Fruit fly (Drosophila melanogaster) whole organism, embryonic: Measurements from ENCODE around the gene CG32202.

Source experiments
- CG10543 ChIP-seq: fragments of 200-800 bp; sonication (Bioruptor generic); optimal IDR thresholded peaks from 3 replicates; lab custom pipeline; 2017; ENCODE audit warnings: missing biosample characterization, mild to moderate bottlenecking, missing genetic modification characterization, moderate library complexity
- CG11560 ChIP-seq: fragments of 200-800 bp; sonication (Bioruptor generic); IDR thresholded peaks from 3 replicates; pipeline ENCODE4 v1.3.6; 2022; ENCODE audit warnings: missing biosample characterization, missing genetic modification characterization
- CG12391 ChIP-seq: fragments of 200-800 bp; sonication (Bioruptor generic); optimal IDR thresholded peaks from 3 replicates; lab custom pipeline; 2018; ENCODE audit warnings: missing biosample characterization, mild to moderate bottlenecking, missing genetic modification characterization, moderate library complexity
- CG13287 ChIP-seq: fragments of 200-800 bp; sonication (Bioruptor generic); IDR thresholded peaks from 2 replicates; pipeline ENCODE4 v1.3.6; 2022; ENCODE audit warnings: missing biosample characterization, missing genetic modification characterization; ENCODE audit not compliant: partially characterized antibody
- CG13775 ChIP-seq: fragments of 200-800 bp; sonication (Bioruptor generic); optimal IDR thresholded peaks from 3 replicates; lab custom pipeline; 2017; ENCODE audit warnings: missing biosample characterization, mild to moderate bottlenecking, missing genetic modification characterization
- CG14667 ChIP-seq: fragments of 200-800 bp; sonication (Bioruptor generic); IDR thresholded peaks from 2 replicates; pipeline ENCODE4 v1.3.6; 2022; ENCODE audit warnings: missing biosample characterization, missing genetic modification characterization
- CG14965 ChIP-seq: fragments of 200-800 bp; sonication (Bioruptor generic); optimal IDR thresholded peaks from 2 replicates; lab custom pipeline; 2016; ENCODE audit warnings: missing biosample characterization, missing genetic modification characterization, borderline replicate concordance
- CG15514 ChIP-seq: fragments of 200-800 bp; sonication (Bioruptor generic); optimal IDR thresholded peaks from 3 replicates; lab custom pipeline; 2017; ENCODE audit warnings: missing biosample characterization, missing genetic modification characterization, mild to moderate bottlenecking, moderate library complexity, missing genetic modification reagents
- CG17829 ChIP-seq: fragments of 200-800 bp; optimal IDR thresholded peaks from 2 replicates; lab custom pipeline; 2019; ENCODE audit warnings: missing biosample characterization, mild to moderate bottlenecking, missing genetic modification characterization, moderate library complexity
- CG18619 ChIP-seq: fragments of 200-800 bp; sonication (Bioruptor generic); optimal IDR thresholded peaks from 3 replicates; lab custom pipeline; 2017; ENCODE audit warnings: missing biosample characterization, mild to moderate bottlenecking, missing genetic modification characterization
- CG30020 ChIP-seq: fragments of 200-800 bp; optimal IDR thresholded peaks from 2 replicates; lab custom pipeline; 2019; ENCODE audit warnings: missing biosample characterization, mild to moderate bottlenecking, missing genetic modification characterization, moderate library complexity
- CG32772 ChIP-seq: fragments of 200-800 bp; sonication (Bioruptor generic); IDR thresholded peaks from 2 replicates; pipeline ENCODE4 v1.3.6; 2022; ENCODE audit warnings: missing biosample characterization, missing genetic modification characterization
- CG3847 ChIP-seq: fragments of 200-800 bp; sonication (Bioruptor generic); IDR thresholded peaks from 2 replicates; pipeline ENCODE4 v1.3.6; 2022; ENCODE audit warnings: missing biosample characterization, missing genetic modification characterization
- CG4282 ChIP-seq: fragments of 200-800 bp; sonication (Bioruptor generic); optimal IDR thresholded peaks from 2 replicates; lab custom pipeline; 2016; ENCODE audit warnings: missing biosample characterization, missing genetic modification characterization
- CG6254 ChIP-seq: fragments of 200-800 bp; sonication (Bioruptor generic); optimal IDR thresholded peaks from 3 replicates; lab custom pipeline; 2017; ENCODE audit warnings: mild to moderate bottlenecking, missing biosample characterization, missing genetic modification reagents, missing genetic modification characterization
- CG7271 ChIP-seq: fragments of 200-800 bp; sonication (Bioruptor generic); optimal IDR thresholded peaks from 2 replicates; lab custom pipeline; 2018; ENCODE audit warnings: missing biosample characterization, mild to moderate bottlenecking, missing genetic modification characterization, moderate library complexity
- CG7357 ChIP-seq: fragments of 200-800 bp; sonication (Bioruptor generic); IDR thresholded peaks from 3 replicates; pipeline ENCODE4 v1.3.6; 2022; ENCODE audit warnings: missing biosample characterization, missing genetic modification characterization
- CG9727 ChIP-seq: fragments of 200-800 bp; sonication (Bioruptor generic); optimal IDR thresholded peaks from 3 replicates; lab custom pipeline; 2017; ENCODE audit warnings: missing biosample characterization, mild to moderate bottlenecking, missing genetic modification characterization
- Drgx ChIP-seq: fragments of 200-800 bp; sonication (Bioruptor generic); IDR thresholded peaks from 2 replicates; pipeline ENCODE4 v1.3.6; 2022; ENCODE audit warnings: missing biosample characterization, missing genetic modification characterization
- E2f2 ChIP-seq: fragments of 200-800 bp; sonication (Bioruptor generic); IDR thresholded peaks from 2 replicates; pipeline ENCODE4 v1.3.6; 2022; ENCODE audit warnings: missing biosample characterization, missing genetic modification characterization
- Ets65A ChIP-seq: fragments of 200-800 bp; sonication (Bioruptor generic); peaks from one replicate; lab custom pipeline; 2016; ENCODE audit warnings: missing biosample characterization, missing genetic modification characterization
- Hr51 ChIP-seq, 2 experiments: fragments of 200-800 bp; sonication (Bioruptor generic); optimal IDR thresholded peaks; 2 replicates in 1 of 2; 3 replicates in 1 of 2; lab custom pipeline; 2016 to 2018; ENCODE audit warnings: missing biosample characterization in 2 of 2, missing genetic modification characterization in 2 of 2, mild to moderate bottlenecking in 1 of 2, moderate library complexity in 1 of 2
- Lhr ChIP-seq: fragments of 200-800 bp; sonication (Bioruptor generic); optimal IDR thresholded peaks from 3 replicates; lab custom pipeline; 2017; ENCODE audit warnings: mild to moderate bottlenecking, missing biosample characterization, missing genetic modification reagents, missing genetic modification characterization
- Med ChIP-seq: fragments of 200-800 bp; sonication (Bioruptor generic); peaks from one replicate; lab custom pipeline; 2016; ENCODE audit warnings: missing biosample characterization, missing genetic modification characterization, mild to moderate bottlenecking, inconsistent platforms, moderate library complexity
- Ssrp ChIP-seq: fragments of 200-800 bp; sonication (Bioruptor generic); optimal IDR thresholded peaks from 2 replicates; lab custom pipeline; 2018; ENCODE audit warnings: missing biosample characterization, mild to moderate bottlenecking, missing genetic modification characterization, moderate library complexity
- Stat92E ChIP-seq, 3 experiments: fragments of >200 bp in 2 of 3; fragments of 200-800 bp in 1 of 3; sonication (Bioruptor generic) in 1 of 3; optimal IDR thresholded peaks; 2 replicates each; lab custom pipeline; 2017 to 2019; ENCODE audit warnings: missing biosample characterization in 3 of 3, missing genetic modification characterization in 3 of 3, mild to moderate bottlenecking in 1 of 3, moderate library complexity in 1 of 3
- YL-1 ChIP-seq: fragments of 200-800 bp; sonication (Bioruptor generic); optimal IDR thresholded peaks from 3 replicates; lab custom pipeline; 2017; ENCODE audit warnings: missing biosample characterization, mild to moderate bottlenecking, missing genetic modification characterization
- ap ChIP-seq: fragments of 200-800 bp; sonication (Bioruptor generic); IDR thresholded peaks from 2 replicates; pipeline ENCODE4 v1.3.6; 2022; ENCODE audit warnings: missing biosample characterization, missing genetic modification characterization
- bcd ChIP-seq: fragments of 200-800 bp; sonication (Bioruptor generic); optimal IDR thresholded peaks from 2 replicates; lab custom pipeline; 2017; ENCODE audit warnings: missing biosample characterization, mild to moderate bottlenecking, missing genetic modification characterization
- chinmo ChIP-seq: fragments of 200-800 bp; sonication (Bioruptor generic); IDR thresholded peaks from 4 replicates; pipeline ENCODE4 v1.3.6; 2022; ENCODE audit warnings: missing biosample characterization, missing genetic modification characterization; ENCODE audit not compliant: partially characterized antibody
- cwo ChIP-seq: fragments of 200-800 bp; sonication (Bioruptor generic); optimal IDR thresholded peaks from 3 replicates; lab custom pipeline; 2017; ENCODE audit warnings: missing biosample characterization, missing genetic modification characterization, mild to moderate bottlenecking, moderate library complexity, missing genetic modification reagents
- dan ChIP-seq: fragments of 200-800 bp; sonication (Bioruptor generic); IDR thresholded peaks from 2 replicates; pipeline ENCODE4 v1.3.6; 2022; ENCODE audit warnings: missing biosample characterization, missing genetic modification characterization
- dpn ChIP-seq, 2 experiments: fragments of 200-800 bp; sonication (Bioruptor generic); optimal IDR thresholded peaks; 3 replicates each; lab custom pipeline; 2016; ENCODE audit warnings: missing biosample characterization in 2 of 2, missing genetic modification characterization in 2 of 2
- gcm2 ChIP-seq: fragments of 200-800 bp; sonication (Bioruptor generic); optimal IDR thresholded peaks from 2 replicates; lab custom pipeline; 2016; ENCODE audit warnings: missing biosample characterization, missing genetic modification characterization
- gro ChIP-seq: fragments of 200-800 bp; sonication (Bioruptor generic); optimal IDR thresholded peaks from 2 replicates; lab custom pipeline; 2016; ENCODE audit warnings: missing biosample characterization, missing genetic modification characterization
- jigr1 ChIP-seq: fragments of 200-800 bp; sonication (Bioruptor generic); IDR thresholded peaks from 3 replicates; pipeline ENCODE4 v1.3.6; 2022; ENCODE audit warnings: missing biosample characterization, missing genetic modification characterization
- klu ChIP-seq: fragments of 200-800 bp; sonication (Bioruptor generic); IDR thresholded peaks from 2 replicates; pipeline ENCODE4 v1.3.6; 2022; ENCODE audit warnings: missing biosample characterization, missing genetic modification characterization
- knrl ChIP-seq: fragments of 200-800 bp; sonication (Bioruptor generic); IDR thresholded peaks from 3 replicates; pipeline ENCODE4 v1.3.6; 2022; ENCODE audit warnings: missing biosample characterization, missing genetic modification characterization; ENCODE audit not compliant: partially characterized antibody
- lilli ChIP-seq: fragments of 200-800 bp; sonication (Bioruptor generic); optimal IDR thresholded peaks from 3 replicates; lab custom pipeline; 2016; ENCODE audit warnings: missing biosample characterization, missing genetic modification characterization
- lmd ChIP-seq: fragments of 200-800 bp; sonication (Bioruptor generic); IDR thresholded peaks from 2 replicates; pipeline ENCODE4 v1.3.6; 2022; ENCODE audit warnings: missing biosample characterization, missing genetic modification characterization
- luna ChIP-seq: fragments of 200-800 bp; sonication (Bioruptor generic); optimal IDR thresholded peaks from 2 replicates; lab custom pipeline; 2016; ENCODE audit warnings: missing biosample characterization, missing genetic modification characterization
- mam ChIP-seq: fragments of 200-800 bp; sonication (Bioruptor generic); optimal IDR thresholded peaks from 3 replicates; lab custom pipeline; 2016; ENCODE audit warnings: missing biosample characterization, missing genetic modification characterization
- peb ChIP-seq: fragments of 200-800 bp; sonication (Bioruptor generic); IDR thresholded peaks from 2 replicates; pipeline ENCODE4 v1.3.6; 2022; ENCODE audit warnings: missing biosample characterization, missing genetic modification characterization
- phol ChIP-seq: fragments of 200-800 bp; sonication (Bioruptor generic); optimal IDR thresholded peaks from 3 replicates; lab custom pipeline; 2018; ENCODE audit warnings: missing biosample characterization, mild to moderate bottlenecking, missing genetic modification characterization, moderate library complexity
- sd ChIP-seq: fragments of 200-800 bp; sonication (Bioruptor generic); optimal IDR thresholded peaks from 3 replicates; lab custom pipeline; 2018; ENCODE audit warnings: missing biosample characterization, mild to moderate bottlenecking, missing genetic modification characterization, moderate library complexity
- sr ChIP-seq: fragments of 200-800 bp; sonication (Bioruptor generic); IDR thresholded peaks from 3 replicates; pipeline ENCODE4 v1.3.6; 2022; ENCODE audit warnings: missing biosample characterization, missing genetic modification characterization
- tna ChIP-seq: fragments of 200-800 bp; sonication (Bioruptor generic); IDR thresholded peaks from 2 replicates; pipeline ENCODE4 v1.3.6; 2022; ENCODE audit warnings: missing biosample characterization, missing genetic modification characterization; ENCODE audit not compliant: partially characterized antibody
- zen ChIP-seq: fragments of 200-800 bp; sonication (Bioruptor generic); optimal IDR thresholded peaks from 3 replicates; lab custom pipeline; 2018; ENCODE audit warnings: missing biosample characterization, mild to moderate bottlenecking, missing genetic modification characterization, moderate library complexity
- zf30C ChIP-seq: fragments of 200-800 bp; sonication (Bioruptor generic); optimal IDR thresholded peaks from 3 replicates; lab custom pipeline; 2018; ENCODE audit warnings: missing biosample characterization, mild to moderate bottlenecking, missing genetic modification characterization

CG32202 gene

dm6 chr3L:18672986-18673633 lies 8.9 kb upstream of the CG32202 start, which contains the start of gene Capr (continued):
- TF ChIP-seq cwo (GFP tag; lab: Kevin White, UChicago) (no peak), sd (tag; lab: Kevin White, UChicago) (no peak), YL-1 (GFP tag; lab: Kevin White, UChicago) (peak; percentile 16), mam (peak; percentile 64), Drgx (GFP tag; lab: Robert Waterston, UW) (peak; percentile 22; the same call in 1 of the 2 replicates), CG18619 (GFP tag; lab: Kevin White, UChicago) (no peak), CG3847 (GFP tag; lab: Robert Waterston, UW) (peak; percentile 70), tna (peak; percentile 100), Med (GFP tag; lab: Kevin White, UChicago) (peak; percentile 91), knrl (GFP tag; lab: Robert Waterston, UW) (peak; percentile 100), jigr1 (GFP tag; lab: Robert Waterston, UW) (no peak), phol (tag; lab: Kevin White, UChicago) (peak; percentile 55), CG30020 (peak; percentile 42), CG14965 (GFP tag; lab: Kevin White, UChicago) (no peak), CG12391 (peak; percentile 37), dpn (GFP tag; optimal IDR thresholded peaks at IDR 0.05; lab: Kevin White, UChicago) (peak in 1 of 2 experiments; percentile 23), CG32772 (no peak), chinmo (GFP tag; lab: Robert Waterston, UW) (peak; percentile 100), CG10543 (GFP tag; lab: Kevin White, UChicago) (peak; percentile 36), CG4282 (peak; percentile 57), CG17829 (peak; percentile 58), Lhr (GFP tag; lab: Kevin White, UChicago) (peak; percentile 37), CG6254 (GFP tag; lab: Kevin White, UChicago) (no peak), lilli (GFP tag; lab: Kevin White, UChicago) (peak; percentile 55), CG15514 (GFP tag; lab: Kevin White, UChicago) (peak; percentile 84), zen (peak; percentile 12), CG7271 (no peak), dan (GFP tag; lab: Robert Waterston, UW) (no peak), E2f2 (GFP tag; lab: Robert Waterston, UW) (peak; percentile 86), CG11560 (peak; percentile 60; the same call in 2 of the 3 replicates), gcm2 (no peak), sr (no peak), peb (GFP tag; lab: Robert Waterston, UW) (no peak), CG7357 (no peak), bcd (GFP tag; lab: Kevin White, UChicago) (peak; percentile 11), luna (peak; percentile 10), CG9727 (GFP tag; lab: Kevin White, UChicago) (no peak), klu (GFP tag; lab: Robert Waterston, UW) (no peak), ap (GFP tag; lab: Robert Waterston, UW) (no peak), Stat92E (GFP tag; optimal IDR thresholded peaks at IDR 0.05; lab: Kevin White, UChicago) (peak in 1 of 3 experiments; percentile 61), CG13287 (GFP tag; lab: Robert Waterston, UW) (peak; percentile 100), CG14667 (no peak), lmd (GFP tag; lab: Robert Waterston, UW) (peak; percentile 25; the same call in 1 of the 2 replicates), Ssrp (tag; lab: Kevin White, UChicago) (no peak), Hr51 (GFP tag; optimal IDR thresholded peaks at IDR 0.05; lab: Kevin White, UChicago) (peak in 1 of 2 experiments; percentile 44), Ets65A (peak; percentile 62), CG13775 (GFP tag; lab: Kevin White, UChicago) (peak; percentile 3), gro (GFP tag; lab: Kevin White, UChicago) (peak; percentile 68), zf30C (GFP tag; lab: Kevin White, UChicago) (peak; percentile 15)
